Worm (Caenorhabditis elegans) whole organism, L1 larva: ENCODE measurements around the gene Y40C5A.4.

Source experiments
- C34B4.2 ChIP-seq: sonication (generic microtip); optimal IDR thresholded peaks from 2 replicates; lab custom pipeline; 2017; ENCODE audit warnings: mild to moderate bottlenecking, missing genetic modification characterization, missing compliant biosample characterization
- aha-1 ChIP-seq: fragments of 150-350 bp; optimal IDR thresholded peaks from 2 replicates; lab custom pipeline; 2014; ENCODE audit warnings: missing biosample characterization, missing genetic modification characterization
- alr-1 ChIP-seq: fragments of 200-800 bp; sonication (Bioruptor generic); optimal IDR thresholded peaks from 2 replicates; lab custom pipeline; 2018; ENCODE audit warnings: borderline replicate concordance, mild to moderate bottlenecking, missing genetic modification characterization, missing compliant biosample characterization
- ceh-63 ChIP-seq: fragments of 200-800 bp; sonication (Bioruptor generic); optimal IDR thresholded peaks from 2 replicates; lab custom pipeline; 2018; ENCODE audit warnings: mild to moderate bottlenecking, missing genetic modification characterization, missing compliant biosample characterization
- ceh-82 ChIP-seq, 3 experiments: fragments of 150-350 bp in 1 of 3; sonication (generic microtip) in 2 of 3; optimal IDR thresholded peaks; 2 replicates each; lab custom pipeline; 2014 to 2017; ENCODE audit warnings: missing biosample characterization in 3 of 3, missing genetic modification characterization in 3 of 3
- ceh-90 ChIP-seq: sonication (generic microtip); optimal IDR thresholded peaks from 2 replicates; lab custom pipeline; 2016; ENCODE audit warnings: missing genetic modification characterization, missing compliant biosample characterization
- dpl-1 ChIP-seq, 3 experiments: fragments of 150-350 bp in 2 of 3; sonication (generic microtip) in 1 of 3; optimal IDR thresholded peaks; 2 replicates each; lab custom pipeline; 2014 to 2017; ENCODE audit warnings: missing biosample characterization in 3 of 3, missing genetic modification characterization in 3 of 3, missing genetic modification reagents in 3 of 3
- efl-1 ChIP-seq, 4 experiments: fragments of 150-350 bp; optimal IDR thresholded peaks in 3 of 4; peaks in 1 of 4; 1 replicate in 1 of 4; 2 replicates in 3 of 4; lab custom pipeline; 2014; ENCODE audit warnings: missing biosample characterization in 2 of 4, missing genetic modification characterization in 2 of 4, missing genetic modification reagents in 2 of 4
- efl-3 ChIP-seq: fragments of 200-800 bp; sonication (Bioruptor generic); optimal IDR thresholded peaks from 2 replicates; lab custom pipeline; 2018; ENCODE audit warnings: mild to moderate bottlenecking, missing genetic modification characterization, missing compliant biosample characterization
- egl-13 ChIP-seq: sonication (generic microtip); optimal IDR thresholded peaks from 2 replicates; lab custom pipeline; 2016; ENCODE audit warnings: missing genotype, missing genetic modification reagents, missing genetic modification characterization, missing compliant biosample characterization
- elt-3 ChIP-seq, 6 experiments: fragments of 150-350 bp in 1 of 6; sonication (generic microtip); optimal IDR thresholded peaks; 2 replicates each; lab custom pipeline; 2017 to 2018; ENCODE audit warnings: missing biosample characterization in 6 of 6, missing genetic modification characterization in 6 of 6, inconsistent platforms in 1 of 6
- fkh-8 ChIP-seq: sonication (generic microtip); optimal IDR thresholded peaks from 2 replicates; lab custom pipeline; 2016; ENCODE audit warnings: mild to moderate bottlenecking, missing genetic modification characterization, missing compliant biosample characterization
- grh-1 ChIP-seq: fragments of 200-800 bp; sonication (Bioruptor generic); IDR thresholded peaks from 2 replicates; pipeline ENCODE4 v1.3.6; 2022; ENCODE audit warnings: missing genetic modification reagents, missing genetic modification characterization, missing compliant biosample characterization
- hlh-17 ChIP-seq: fragments of 200-800 bp; sonication (Bioruptor generic); optimal IDR thresholded peaks from 2 replicates; lab custom pipeline; 2018; ENCODE audit warnings: missing genetic modification characterization, mild to moderate bottlenecking, missing compliant biosample characterization, moderate library complexity, borderline replicate concordance
- hlh-4 ChIP-seq: sonication (generic microtip); optimal IDR thresholded peaks from 2 replicates; lab custom pipeline; 2016; ENCODE audit warnings: mild to moderate bottlenecking, missing genetic modification characterization, missing compliant biosample characterization
- irx-1 ChIP-seq: sonication (generic microtip); optimal IDR thresholded peaks from 2 replicates; lab custom pipeline; 2016; ENCODE audit warnings: missing genetic modification characterization, missing compliant biosample characterization
- isw-1 ChIP-seq: fragments of 200-800 bp; sonication (Bioruptor generic); IDR thresholded peaks from 2 replicates; pipeline ENCODE4 v1.3.6; 2022; ENCODE audit warnings: missing genetic modification characterization, missing compliant biosample characterization
- jun-1 ChIP-seq: fragments of 150-350 bp; optimal IDR thresholded peaks from 2 replicates; lab custom pipeline; 2014; ENCODE audit warnings: missing biosample characterization, missing genetic modification reagents, missing genetic modification characterization
- lin-13 ChIP-seq: fragments of 150-350 bp; optimal IDR thresholded peaks from 2 replicates; lab custom pipeline; 2014; ENCODE audit warnings: missing biosample characterization, missing genetic modification reagents, missing genetic modification characterization
- lin-14 ChIP-seq: fragments of 200-800 bp; sonication (Bioruptor generic); optimal IDR thresholded peaks from 2 replicates; lab custom pipeline; 2018; ENCODE audit warnings: mild to moderate bottlenecking, missing genetic modification characterization, moderate library complexity, missing compliant biosample characterization
- lin-35 ChIP-seq, 2 experiments: fragments of 150-350 bp; optimal IDR thresholded peaks; 2 replicates each; lab custom pipeline; 2014; ENCODE audit warnings: missing biosample characterization in 2 of 2, missing genetic modification characterization in 2 of 2, missing genetic modification reagents in 2 of 2
- lin-39 ChIP-seq: fragments of 150-350 bp; optimal IDR thresholded peaks from 2 replicates; lab custom pipeline; 2014; ENCODE audit warnings: missing biosample characterization, missing genetic modification reagents, missing genetic modification characterization
- lsy-2 ChIP-seq, 2 experiments: fragments of 150-350 bp; optimal IDR thresholded peaks; 2 replicates each; lab custom pipeline; 2014; ENCODE audit warnings: missing biosample characterization in 2 of 2, missing genetic modification characterization in 2 of 2
- mab-9 ChIP-seq: fragments of 200-800 bp; sonication (Bioruptor generic); IDR thresholded peaks from 2 replicates; pipeline ENCODE4 v1.3.6; 2022; ENCODE audit warnings: missing genetic modification reagents, missing genetic modification characterization, missing compliant biosample characterization
- mdl-1 ChIP-seq, 2 experiments: fragments of 150-350 bp; optimal IDR thresholded peaks; 2 replicates each; lab custom pipeline; 2014 to 2017; ENCODE audit warnings: missing biosample characterization in 2 of 2, missing genetic modification characterization in 2 of 2, inconsistent platforms in 1 of 2
- mef-2 ChIP-seq: fragments of 150-350 bp; optimal IDR thresholded peaks from 2 replicates; lab custom pipeline; 2014; ENCODE audit warnings: missing biosample characterization, missing genetic modification characterization
- mep-1 ChIP-seq: fragments of 150-350 bp; optimal IDR thresholded peaks from 2 replicates; lab custom pipeline; 2014; ENCODE audit warnings: missing biosample characterization, missing genetic modification characterization
- nhr-20 ChIP-seq: sonication (generic microtip); optimal IDR thresholded peaks from 2 replicates; lab custom pipeline; 2016; ENCODE audit warnings: mild to moderate bottlenecking, missing genetic modification characterization, missing compliant biosample characterization
- nhr-237 ChIP-seq: fragments of 150-350 bp; optimal IDR thresholded peaks from 2 replicates; lab custom pipeline; 2014; ENCODE audit warnings: missing biosample characterization, missing genetic modification characterization
- nhr-28 ChIP-seq: fragments of 150-350 bp; optimal IDR thresholded peaks from 2 replicates; lab custom pipeline; 2014; ENCODE audit warnings: missing biosample characterization, missing genetic modification characterization
- nhr-71 ChIP-seq: sonication (generic microtip); optimal IDR thresholded peaks from 2 replicates; lab custom pipeline; 2016; ENCODE audit warnings: mild to moderate bottlenecking, missing genetic modification characterization, moderate library complexity, missing compliant biosample characterization
- nhr-76 ChIP-seq: sonication (generic microtip); optimal IDR thresholded peaks from 2 replicates; lab custom pipeline; 2017; ENCODE audit warnings: missing biosample characterization, missing genetic modification characterization
- nhr-77 ChIP-seq: fragments of 150-350 bp; optimal IDR thresholded peaks from 2 replicates; lab custom pipeline; 2014; ENCODE audit warnings: missing biosample characterization, missing genetic modification characterization
- nhr-84 ChIP-seq: sonication (generic microtip); optimal IDR thresholded peaks from 2 replicates; lab custom pipeline; 2017; ENCODE audit warnings: missing biosample characterization, missing genetic modification characterization
- nhr-85 ChIP-seq: sonication (generic microtip); peaks from one replicate; lab custom pipeline; 2016; ENCODE audit warnings: missing genetic modification characterization, inconsistent platforms, missing compliant biosample characterization
- nhr-90 ChIP-seq: sonication (generic microtip); optimal IDR thresholded peaks from 2 replicates; lab custom pipeline; 2016; ENCODE audit warnings: mild to moderate bottlenecking, missing genetic modification characterization, missing compliant biosample characterization; ENCODE audit not compliant: poor library complexity
- pag-3 ChIP-seq: sonication (generic microtip); optimal IDR thresholded peaks from 2 replicates; lab custom pipeline; 2017; ENCODE audit warnings: missing genetic modification characterization, mild to moderate bottlenecking, missing compliant biosample characterization, antibody characterized with exemption, borderline replicate concordance; ENCODE audit not compliant: insufficient read depth
- pax-3 ChIP-seq: fragments of 200-800 bp; sonication (Bioruptor generic); optimal IDR thresholded peaks from 2 replicates; lab custom pipeline; 2018; ENCODE audit warnings: mild to moderate bottlenecking, missing genetic modification characterization, moderate library complexity, missing compliant biosample characterization
- pqm-1 ChIP-seq: sonication (generic microtip); optimal IDR thresholded peaks from 3 replicates; lab custom pipeline; 2017; ENCODE audit warnings: missing biosample characterization, missing genetic modification characterization
- skn-1 ChIP-seq: fragments of 150-350 bp; optimal IDR thresholded peaks from 2 replicates; lab custom pipeline; 2014; ENCODE audit warnings: missing biosample characterization, missing genetic modification characterization
- snpc-4 ChIP-seq: fragments of 150-350 bp; optimal IDR thresholded peaks from 2 replicates; lab custom pipeline; 2014; ENCODE audit warnings: missing biosample characterization, missing genetic modification characterization
- snu-23 ChIP-seq: sonication (generic microtip); optimal IDR thresholded peaks from 2 replicates; lab custom pipeline; 2016; ENCODE audit warnings: missing genetic modification characterization, missing compliant biosample characterization
- sptf-1 ChIP-seq: fragments of 150-350 bp; optimal IDR thresholded peaks from 2 replicates; lab custom pipeline; 2014; ENCODE audit warnings: missing biosample characterization, missing genetic modification characterization
- swsn-7 ChIP-seq: sonication (generic microtip); optimal IDR thresholded peaks from 2 replicates; lab custom pipeline; 2016; ENCODE audit warnings: missing genetic modification characterization, missing compliant biosample characterization
- tbx-2 ChIP-seq: sonication (generic microtip); optimal IDR thresholded peaks from 2 replicates; lab custom pipeline; 2016; ENCODE audit warnings: missing genetic modification characterization, missing compliant biosample characterization
- tlp-1 ChIP-seq: fragments of 150-350 bp; optimal IDR thresholded peaks from 2 replicates; lab custom pipeline; 2014; ENCODE audit warnings: missing biosample characterization, missing genetic modification characterization
- unc-62 ChIP-seq: fragments of 150-350 bp; optimal IDR thresholded peaks from 2 replicates; lab custom pipeline; 2014; ENCODE audit warnings: missing biosample characterization, missing genetic modification reagents, missing genetic modification characterization
- unc-86 ChIP-seq: sonication (generic microtip); optimal IDR thresholded peaks from 2 replicates; lab custom pipeline; 2016; ENCODE audit warnings: missing genetic modification characterization, missing compliant biosample characterization
- zag-1 ChIP-seq: fragments of 150-350 bp; optimal IDR thresholded peaks from 2 replicates; lab custom pipeline; 2014; ENCODE audit warnings: missing biosample characterization, missing genetic modification characterization
- zip-4 ChIP-seq: fragments of 200-800 bp; sonication (Bioruptor generic); optimal IDR thresholded peaks from 2 replicates; lab custom pipeline; 2018; ENCODE audit warnings: mild to moderate bottlenecking, missing genetic modification characterization, moderate library complexity, missing compliant biosample characterization
- ztf-11 ChIP-seq, 2 experiments: sonication (generic microtip); optimal IDR thresholded peaks; 2 replicates each; lab custom pipeline; 2016 to 2017; ENCODE audit warnings: missing genetic modification characterization in 2 of 2, missing biosample characterization in 1 of 2, missing compliant biosample characterization in 1 of 2

Gene Y40C5A.4

DNA sequence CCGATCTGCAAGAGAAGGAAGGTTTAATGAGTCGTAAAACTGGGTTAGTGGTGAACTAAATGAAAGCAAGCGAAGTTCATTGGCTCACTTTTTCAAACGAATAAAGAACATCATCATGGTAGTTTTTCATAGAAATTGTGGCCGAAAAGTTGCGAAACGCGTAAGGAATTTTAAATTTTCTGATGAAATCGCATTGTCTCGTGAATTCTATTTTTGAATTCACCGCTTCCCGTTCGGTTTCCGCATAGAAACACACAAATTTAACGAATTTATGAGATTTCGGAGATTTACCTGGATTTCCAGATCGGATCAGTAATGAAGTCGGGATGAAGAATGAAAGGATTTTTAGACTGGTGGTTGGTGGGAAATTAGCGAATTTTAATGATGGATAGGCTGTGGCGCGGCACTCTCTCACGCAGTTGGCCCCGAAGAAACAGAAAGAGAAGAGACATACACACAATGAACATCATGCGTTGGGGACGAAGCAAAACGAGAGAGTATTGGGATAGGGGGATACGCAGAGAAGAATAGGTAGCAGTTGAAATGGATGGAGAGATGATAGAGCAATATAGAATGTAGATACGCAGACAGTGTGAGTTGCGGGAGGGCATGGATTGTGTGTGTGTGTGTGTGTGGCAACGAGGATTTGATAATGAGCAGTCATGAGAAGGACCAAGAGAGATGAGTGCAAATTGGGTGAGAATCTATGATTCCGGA, 22.1 kb upstream of the Y40C5A.4 start (continued):
- peak; percentile 53 to 64 for TF ChIP-seq efl-1 (optimal IDR thresholded peaks at IDR 0.05; lab: Kevin White, UChicago)
- no peak for TF ChIP-seq efl-1 (GFP tag; optimal IDR thresholded peaks at IDR 0.05 in 1 of 2; lab: Kevin White, UChicago)
- peak; percentile 68 for TF ChIP-seq swsn-7
- no peak for TF ChIP-seq sptf-1
- TF ChIP-seq snu-23, result peak; percentile 85
- no peak for TF ChIP-seq ceh-90 (tag; lab: Kevin White, UChicago)
- TF ChIP-seq tbx-2 (tag; lab: Kevin White, UChicago), result peak; percentile 68
- TF ChIP-seq lsy-2 (tag; optimal IDR thresholded peaks at IDR 0.05; lab: Kevin White, UChicago), result peak; percentile 64 to 68
- peak; percentile 37 for TF ChIP-seq lin-13 (GFP tag; lab: Kevin White, UChicago)
- peak; percentile 87 for TF ChIP-seq nhr-71 (tag; lab: Kevin White, UChicago)
- no peak for TF ChIP-seq pag-3 (tag; lab: Kevin White, UChicago)
- no peak for TF ChIP-seq grh-1
- TF ChIP-seq lin-14 (GFP tag; lab: Kevin White, UChicago), result peak; percentile 94
- TF ChIP-seq irx-1, result peak; percentile 5
- TF ChIP-seq aha-1, result no peak
- peak in 1 of 2 experiments; percentile 17 for TF ChIP-seq mdl-1 (tag; optimal IDR thresholded peaks at IDR 0.05; lab: Kevin White, UChicago)
- TF ChIP-seq mep-1, result peak; percentile 43
- TF ChIP-seq nhr-20, result peak; percentile 76
- TF ChIP-seq isw-1 (GFP tag; lab: Robert Waterston, UW), result peak; percentile 39
- no peak for TF ChIP-seq C34B4.2
- TF ChIP-seq zip-4 (GFP tag; lab: Kevin White, UChicago), result no peak
- no peak for TF ChIP-seq alr-1
- TF ChIP-seq pax-3 (tag; lab: Kevin White, UChicago), result no peak
- TF ChIP-seq nhr-77, result no peak
- no peak for TF ChIP-seq nhr-90
- TF ChIP-seq dpl-1 (GFP tag; optimal IDR thresholded peaks at IDR 0.05; lab: Kevin White, UChicago), result peak in 2 of 3 experiments; percentile 22 to 39
- no peak for TF ChIP-seq ceh-63 (GFP tag; lab: Kevin White, UChicago)
- TF ChIP-seq nhr-76 (tag; lab: Kevin White, UChicago), result peak; percentile 37
- TF ChIP-seq tlp-1 (tag; lab: Kevin White, UChicago), result no peak
- no peak for TF ChIP-seq nhr-84 (tag; lab: Kevin White, UChicago)
- TF ChIP-seq hlh-17, result no peak
- TF ChIP-seq fkh-8 (tag; lab: Kevin White, UChicago), result peak; percentile 45
- TF ChIP-seq hlh-4, result no peak
- no peak for TF ChIP-seq egl-13 (tag; lab: Kevin White, UChicago)
- no peak for TF ChIP-seq mab-9
- no peak for TF ChIP-seq mef-2
- TF ChIP-seq snpc-4, result peak; percentile 38
- TF ChIP-seq efl-3 (GFP tag; lab: Kevin White, UChicago), result no peak
- TF ChIP-seq pqm-1, result no peak
- TF ChIP-seq unc-62 (GFP tag; lab: Kevin White, UChicago), result no peak
- peak; percentile 75 for TF ChIP-seq nhr-85 (tag; lab: Kevin White, UChicago)
- TF ChIP-seq ztf-11 (tag; optimal IDR thresholded peaks at IDR 0.05; lab: Kevin White, UChicago), result peak in 1 of 2 experiments; percentile 29
- no peak for TF ChIP-seq lin-39 (tag; lab: Kevin White, UChicago)
- TF ChIP-seq nhr-28 (tag; lab: Kevin White, UChicago), result no peak
- TF ChIP-seq lin-35 (GFP tag; optimal IDR thresholded peaks at IDR 0.05; lab: Kevin White, UChicago), result peak in 1 of 2 experiments; percentile 41
- TF ChIP-seq jun-1 (tag; lab: Kevin White, UChicago), result peak; percentile 8
- no peak for TF ChIP-seq skn-1 (tag; lab: Kevin White, UChicago)
- no peak for TF ChIP-seq nhr-237 (tag; lab: Kevin White, UChicago)
- peak; percentile 89 for TF ChIP-seq unc-86
- no peak for TF ChIP-seq elt-3 (tag; optimal IDR thresholded peaks at IDR 0.05; lab: Kevin White, UChicago)
- TF ChIP-seq ceh-82 (tag; optimal IDR thresholded peaks at IDR 0.05; lab: Kevin White, UChicago), result peak; percentile 6 to 57 (median 8)
- TF ChIP-seq zag-1 (tag; lab: Kevin White, UChicago), result no peak
